Fruit fly (Drosophila melanogaster) whole organism, adult: ENCODE data around the gene ldbr.
A peak's percentile ranks its signal among the peaks of the same experiment; 100 is the strongest.

Experiments
- CG11617 ChIP-seq: fragments of 200-800 bp; sonication (Bioruptor generic); optimal IDR thresholded peaks from 2 replicates; lab custom pipeline; 2017; ENCODE audit warnings: mild to moderate bottlenecking, missing biosample characterization, missing genetic modification reagents, missing genetic modification characterization
- CG12768 ChIP-seq: fragments of 200-800 bp; sonication (Bioruptor generic); optimal IDR thresholded peaks from 2 replicates; lab custom pipeline; 2017; ENCODE audit warnings: missing biosample characterization, missing genetic modification characterization, mild to moderate bottlenecking, moderate library complexity, missing genetic modification reagents
- CG14711 ChIP-seq: fragments of 200-800 bp; sonication (Bioruptor generic); optimal IDR thresholded peaks from 2 replicates; lab custom pipeline; 2018; ENCODE audit warnings: missing biosample characterization, mild to moderate bottlenecking, missing genetic modification characterization, moderate library complexity
- CG1620 ChIP-seq: fragments of 200-800 bp; sonication (Bioruptor generic); optimal IDR thresholded peaks from 2 replicates; lab custom pipeline; 2016; ENCODE audit warnings: missing biosample characterization, missing genetic modification characterization
- CG33017 ChIP-seq: fragments of 200-800 bp; sonication (Bioruptor generic); optimal IDR thresholded peaks from 2 replicates; lab custom pipeline; 2018; ENCODE audit warnings: missing biosample characterization, mild to moderate bottlenecking, missing genetic modification characterization, moderate library complexity
- CG5204 ChIP-seq: fragments of 200-800 bp; sonication (Bioruptor generic); optimal IDR thresholded peaks from 2 replicates; lab custom pipeline; 2016; ENCODE audit warnings: missing biosample characterization, missing genetic modification characterization
- CG7045 ChIP-seq: fragments of 200-800 bp; sonication (Bioruptor generic); optimal IDR thresholded peaks from 2 replicates; lab custom pipeline; 2017; ENCODE audit warnings: missing biosample characterization, mild to moderate bottlenecking, missing genetic modification characterization
- CG7101 ChIP-seq: fragments of 200-800 bp; sonication (Bioruptor generic); optimal IDR thresholded peaks from 2 replicates; lab custom pipeline; 2018; ENCODE audit warnings: missing biosample characterization, mild to moderate bottlenecking, missing genetic modification characterization, moderate library complexity
- Clk ChIP-seq: fragments of 200-800 bp; sonication (Bioruptor generic); optimal IDR thresholded peaks from 2 replicates; lab custom pipeline; 2017; ENCODE audit warnings: missing biosample characterization, missing genetic modification characterization
- Crg-1 ChIP-seq: fragments of 200-800 bp; sonication (Bioruptor generic); optimal IDR thresholded peaks from 2 replicates; lab custom pipeline; 2016; ENCODE audit warnings: missing biosample characterization, missing genetic modification characterization
- Hr96 ChIP-seq: fragments of 200-800 bp; sonication (Bioruptor generic); optimal IDR thresholded peaks from 2 replicates; lab custom pipeline; 2016; ENCODE audit warnings: missing biosample characterization, missing genetic modification characterization
- Mnt ChIP-seq: fragments of 200-800 bp; sonication (Bioruptor generic); optimal IDR thresholded peaks from 2 replicates; lab custom pipeline; 2016; ENCODE audit warnings: missing biosample characterization, mild to moderate bottlenecking, missing genetic modification characterization
- bab1 ChIP-seq: fragments of 200-800 bp; sonication (Bioruptor generic); optimal IDR thresholded peaks from 3 replicates; lab custom pipeline; 2019; ENCODE audit warnings: missing biosample characterization, mild to moderate bottlenecking, missing genetic modification characterization, moderate library complexity
- cic ChIP-seq: fragments of 200-800 bp; sonication (Bioruptor generic); optimal IDR thresholded peaks from 2 replicates; lab custom pipeline; 2017; ENCODE audit warnings: missing biosample characterization, mild to moderate bottlenecking, missing genetic modification characterization, moderate library complexity
- cnc ChIP-seq, 2 experiments: fragments of >200 bp; optimal IDR thresholded peaks; 2 replicates each; lab custom pipeline; 2017
- kay ChIP-seq: fragments of 200-800 bp; sonication (Bioruptor generic); peaks from one replicate; lab custom pipeline; 2016; ENCODE audit warnings: missing biosample characterization, missing genetic modification characterization, borderline replicate concordance
- ovo ChIP-seq: fragments of 200-800 bp; sonication (Bioruptor generic); optimal IDR thresholded peaks from 2 replicates; lab custom pipeline; 2016; ENCODE audit warnings: missing biosample characterization, missing genetic modification characterization
- pad ChIP-seq: fragments of 200-800 bp; sonication (Bioruptor generic); optimal IDR thresholded peaks from 3 replicates; lab custom pipeline; 2017; ENCODE audit warnings: missing biosample characterization, missing genetic modification characterization, mild to moderate bottlenecking, moderate library complexity, missing genetic modification reagents
- tj ChIP-seq: fragments of 200-800 bp; sonication (Bioruptor generic); optimal IDR thresholded peaks from 3 replicates; lab custom pipeline; 2017; ENCODE audit warnings: missing biosample characterization, mild to moderate bottlenecking, missing genetic modification characterization, moderate library complexity
- toe ChIP-seq: fragments of 200-800 bp; sonication (Bioruptor generic); optimal IDR thresholded peaks from 2 replicates; lab custom pipeline; 2016; ENCODE audit warnings: missing biosample characterization, missing genetic modification characterization

Gene ldbr

DNA sequence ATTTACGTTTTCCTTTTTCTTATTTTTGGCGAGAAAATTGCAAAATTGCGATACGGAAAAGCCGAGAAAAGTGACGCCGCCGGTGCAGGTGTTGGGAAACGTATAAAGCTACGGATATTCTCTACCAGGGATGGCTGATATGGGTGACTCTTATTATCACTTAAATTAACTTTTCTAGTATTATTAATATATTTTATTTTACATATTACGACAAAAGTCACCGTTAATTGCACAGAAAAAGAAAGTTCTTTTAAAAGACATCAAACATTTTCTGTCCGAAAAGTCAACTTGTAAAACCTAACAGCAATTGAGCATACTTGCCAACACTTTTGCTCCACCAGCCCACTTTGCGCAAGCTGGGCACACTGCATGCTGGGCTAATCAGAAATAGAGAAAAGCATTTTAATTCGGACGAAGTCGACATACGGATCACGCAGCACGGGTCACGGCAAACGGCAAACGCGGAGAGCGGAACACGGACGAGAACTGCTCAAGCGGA lies 6.1 kb downstream of the ldbr start, which contains the start of the genes Cds and Uba2:
Gene Cds, plus strand, starts transcription at position 51 of the 499 bp plus-strand sequence.
Gene Uba2, minus strand, starts transcription at position 107 of the 499 bp plus-strand sequence.
- TF ChIP-seq cnc (optimal IDR thresholded peaks at IDR 0.05; lab: Kevin White, UChicago) (no peak), CG11617 (peak; percentile 97), Clk (peak; percentile 92), Hr96 (GFP tag; lab: Kevin White, UChicago) (no peak), kay (no peak), CG7101 (peak; percentile 98), tj (GFP tag; lab: Kevin White, UChicago) (peak; percentile 93), bab1 (GFP tag; lab: Kevin White, UChicago) (peak; percentile 97), cic (GFP tag; lab: Kevin White, UChicago) (peak; percentile 87), toe (GFP tag; lab: Kevin White, UChicago) (peak; percentile 96), CG33017 (tag; lab: Kevin White, UChicago) (peak; percentile 95), Mnt (peak; percentile 89), CG14711 (tag; lab: Kevin White, UChicago) (peak; percentile 97), ovo (peak; percentile 97), CG5204 (GFP tag; lab: Kevin White, UChicago) (peak; percentile 90), pad (GFP tag; lab: Kevin White, UChicago) (peak; percentile 88), CG12768 (GFP tag; lab: Kevin White, UChicago) (peak; percentile 95), CG1620 (GFP tag; lab: Kevin White, UChicago) (peak; percentile 90), CG7045 (GFP tag; lab: Kevin White, UChicago) (peak; percentile 96), Crg-1 (GFP tag; lab: Kevin White, UChicago) (peak; percentile 96)

- TF ChIP-seq Clk (no peak), tj (GFP tag; lab: Kevin White, UChicago) (no peak), Mnt (peak; percentile 60), cnc (optimal IDR thresholded peaks at IDR 0.05; lab: Kevin White, UChicago) (no peak), Hr96 (GFP tag; lab: Kevin White, UChicago) (no peak), pad (GFP tag; lab: Kevin White, UChicago) (peak; percentile 54), toe (GFP tag; lab: Kevin White, UChicago) (peak; percentile 34), Crg-1 (GFP tag; lab: Kevin White, UChicago) (no peak), CG14711 (tag; lab: Kevin White, UChicago) (peak; percentile 27), bab1 (GFP tag; lab: Kevin White, UChicago) (no peak), CG12768 (GFP tag; lab: Kevin White, UChicago) (peak; percentile 72), CG33017 (tag; lab: Kevin White, UChicago) (no peak), CG7045 (GFP tag; lab: Kevin White, UChicago) (peak; percentile 38), cic (GFP tag; lab: Kevin White, UChicago) (peak; percentile 6), CG5204 (GFP tag; lab: Kevin White, UChicago) (peak; percentile 42)
Measured at dm6 chr3L:8128396-8129050, 6.9 kb downstream of the ldbr start.

DNA sequence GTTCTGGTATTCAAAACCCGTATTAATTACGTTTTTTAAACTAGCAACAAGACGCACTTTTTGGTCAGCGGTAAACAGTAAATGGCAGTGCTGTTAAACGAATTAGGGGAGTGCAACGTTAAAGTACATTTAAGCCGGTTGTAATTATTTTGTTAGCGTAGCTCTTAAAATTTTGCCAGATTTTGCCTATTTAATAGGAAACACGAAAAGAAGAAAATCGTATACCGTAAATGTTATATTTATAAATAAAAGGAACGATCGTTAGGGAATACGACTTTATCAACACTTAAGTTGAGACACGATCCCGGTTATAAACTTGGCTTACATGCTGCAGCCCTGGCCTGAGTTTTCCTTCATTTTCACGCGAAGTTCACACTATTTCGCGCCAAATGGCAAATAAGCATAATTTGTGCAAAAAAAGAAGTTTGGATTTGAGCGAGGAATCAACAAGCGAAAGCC lies 15.8 kb downstream of the ldbr start, which contains the start of the genes Setx and mus301:
Gene Setx, minus strand, starts transcription at position 51 of the 459 bp plus-strand sequence.
Gene mus301, plus strand, starts transcription at position 361 of the 459 bp plus-strand sequence.
- TF ChIP-seq Crg-1 (GFP tag; lab: Kevin White, UChicago) (peak; percentile 91), Mnt (peak; percentile 76), cic (GFP tag; lab: Kevin White, UChicago) (peak; percentile 34), CG7045 (GFP tag; lab: Kevin White, UChicago) (peak; percentile 81), CG7101 (peak; percentile 84), CG1620 (GFP tag; lab: Kevin White, UChicago) (peak; percentile 90), Clk (peak; percentile 68), CG5204 (GFP tag; lab: Kevin White, UChicago) (peak; percentile 89), tj (GFP tag; lab: Kevin White, UChicago) (peak; percentile 72), ovo (peak; percentile 90), CG11617 (peak; percentile 83), bab1 (GFP tag; lab: Kevin White, UChicago) (peak; percentile 82), kay (no peak), CG33017 (tag; lab: Kevin White, UChicago) (peak; percentile 58), Hr96 (GFP tag; lab: Kevin White, UChicago) (peak; percentile 80), CG14711 (tag; lab: Kevin White, UChicago) (peak; percentile 74), CG12768 (GFP tag; lab: Kevin White, UChicago) (peak; percentile 88), toe (GFP tag; lab: Kevin White, UChicago) (peak; percentile 89), pad (GFP tag; lab: Kevin White, UChicago) (peak; percentile 82), cnc (optimal IDR thresholded peaks at IDR 0.05; lab: Kevin White, UChicago) (no peak)

DNA sequence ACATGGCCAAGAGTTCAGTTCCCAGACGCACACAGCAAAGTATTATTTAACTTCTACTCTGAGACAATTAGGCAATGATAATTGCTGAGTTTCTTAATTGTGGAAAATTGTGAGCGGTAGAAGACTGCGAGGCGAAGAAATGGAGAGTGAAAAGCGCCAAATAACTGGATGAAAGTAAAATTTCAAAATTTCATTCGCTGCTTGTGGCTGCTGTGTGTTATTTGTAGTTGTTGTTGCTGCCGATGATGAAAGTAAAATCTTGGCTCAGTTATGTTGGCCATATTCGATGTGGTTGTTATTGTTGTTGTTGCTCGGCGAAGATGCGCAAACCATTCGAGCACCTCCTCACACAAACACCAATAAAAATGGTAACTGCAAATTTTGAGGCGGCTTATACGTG lies 28.7 kb downstream of the ldbr start:
- TF ChIP-seq CG12768 (GFP tag; lab: Kevin White, UChicago) = no peak
- no peak for TF ChIP-seq kay
- TF ChIP-seq pad (GFP tag; lab: Kevin White, UChicago) = no peak
- TF ChIP-seq cnc (optimal IDR thresholded peaks at IDR 0.05; lab: Kevin White, UChicago) = no peak
- TF ChIP-seq CG7045 (GFP tag; lab: Kevin White, UChicago) = no peak
- TF ChIP-seq bab1 (GFP tag; lab: Kevin White, UChicago) = no peak
- TF ChIP-seq ovo = no peak
- TF ChIP-seq CG11617 = no peak
- no peak for TF ChIP-seq CG5204 (GFP tag; lab: Kevin White, UChicago)
- TF ChIP-seq cic (GFP tag; lab: Kevin White, UChicago) = no peak
- no peak for TF ChIP-seq tj (GFP tag; lab: Kevin White, UChicago)
- no peak for TF ChIP-seq CG14711 (tag; lab: Kevin White, UChicago)
- no peak for TF ChIP-seq CG1620 (GFP tag; lab: Kevin White, UChicago)
- TF ChIP-seq Clk = no peak
- no peak for TF ChIP-seq CG7101
- no peak for TF ChIP-seq CG33017 (tag; lab: Kevin White, UChicago)
- no peak for TF ChIP-seq toe (GFP tag; lab: Kevin White, UChicago)
- TF ChIP-seq Crg-1 (GFP tag; lab: Kevin White, UChicago) = no peak
